Fruit fly (Drosophila melanogaster) whole organism: ENCODE data around the gene park.

Experiments used
- CG8478 ChIP-seq: fragments of >200 bp; optimal IDR thresholded peaks from 2 replicates; lab custom pipeline; 2018; ENCODE audit warnings: inconsistent platforms
- Dll ChIP-seq: fragments of >200 bp; optimal IDR thresholded peaks from 2 replicates; lab custom pipeline; 2017
- EcR ChIP-seq, 2 experiments: fragments of >200 bp; optimal IDR thresholded peaks; 2 replicates each; lab custom pipeline; 2017; ENCODE audit warnings: missing biosample characterization in 2 of 2, missing genetic modification characterization in 2 of 2, missing genetic modification reagents in 2 of 2
- pan ChIP-seq: fragments of >200 bp; optimal IDR thresholded peaks from 2 replicates; lab custom pipeline; 2017
- psq ChIP-seq: fragments of >200 bp; optimal IDR thresholded peaks from 2 replicates; lab custom pipeline; 2017
- usp ChIP-seq: fragments of >200 bp; optimal IDR thresholded peaks from 2 replicates; lab custom pipeline; 2017; ENCODE audit warnings: missing biosample characterization, missing genetic modification characterization, mixed read lengths

DNA sequence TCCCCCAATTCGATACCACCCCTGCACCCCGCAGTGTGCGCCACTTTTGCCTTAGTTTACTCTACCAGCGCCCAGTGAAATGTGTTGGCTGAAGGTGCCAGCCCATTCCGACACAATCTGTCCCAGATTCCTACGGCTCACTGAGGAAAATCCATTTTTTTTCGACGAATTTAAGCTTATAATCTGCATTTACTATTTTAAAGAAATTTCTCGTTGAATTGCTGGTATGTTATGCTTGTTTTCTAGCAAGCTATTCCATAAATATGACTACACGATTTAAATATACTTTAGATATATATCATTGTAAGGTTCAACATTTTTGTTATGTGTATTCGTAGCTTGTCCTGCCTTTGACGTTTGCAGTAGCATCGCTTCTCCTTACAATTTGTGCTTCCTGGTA, 26.6 kb upstream of the park start:
- no peak for TF ChIP-seq pan (lab: Kevin White, UChicago)
- no peak for TF ChIP-seq EcR (GFP tag; optimal IDR thresholded peaks at IDR 0.05; lab: Kevin White, UChicago)
- no peak for TF ChIP-seq CG8478 (lab: Kevin White, UChicago)
- no peak for TF ChIP-seq psq (lab: Kevin White, UChicago)
- no peak for TF ChIP-seq usp (GFP tag; lab: Kevin White, UChicago)
- TF ChIP-seq Dll, result no peak
